Fruit fly (Drosophila melanogaster) whole organism, embryonic: ENCODE results near the gene RpS28a.
A peak's percentile ranks its signal among the peaks of the same experiment; 100 is the strongest.

Experiments
- CG11398 ChIP-seq: fragments of 200-800 bp; sonication (Bioruptor generic); optimal IDR thresholded peaks from 2 replicates; lab custom pipeline; 2016; ENCODE audit warnings: missing biosample characterization, missing genetic modification characterization
- CG11696 ChIP-seq: fragments of 200-800 bp; sonication (Bioruptor generic); IDR thresholded peaks from 2 replicates; pipeline ENCODE4 v1.3.6; 2022; ENCODE audit warnings: missing biosample characterization, missing genetic modification characterization
- CG1233 ChIP-seq: fragments of 200-800 bp; sonication (Bioruptor generic); optimal IDR thresholded peaks from 4 replicates; lab custom pipeline; 2018; ENCODE audit warnings: missing biosample characterization, mild to moderate bottlenecking, missing genetic modification characterization
- CG12744 ChIP-seq: fragments of 200-800 bp; sonication (Bioruptor generic); optimal IDR thresholded peaks from 2 replicates; lab custom pipeline; 2016; ENCODE audit warnings: missing biosample characterization, missing genetic modification characterization
- CG14014 ChIP-seq: fragments of 200-800 bp; sonication (Bioruptor generic); IDR thresholded peaks from 2 replicates; pipeline ENCODE4 v1.3.6; 2022; ENCODE audit warnings: missing biosample characterization, missing genetic modification characterization
- CG15479 ChIP-seq: fragments of 200-800 bp; sonication (Bioruptor generic); optimal IDR thresholded peaks from 3 replicates; lab custom pipeline; 2019; ENCODE audit warnings: missing biosample characterization, mild to moderate bottlenecking, missing genetic modification characterization, moderate library complexity
- CG15601 ChIP-seq: fragments of 200-800 bp; sonication (Bioruptor generic); optimal IDR thresholded peaks from 3 replicates; lab custom pipeline; 2019; ENCODE audit warnings: missing biosample characterization, mild to moderate bottlenecking, missing genetic modification characterization, moderate library complexity
- CG16779 ChIP-seq: fragments of 200-800 bp; sonication (Bioruptor generic); IDR thresholded peaks from 2 replicates; pipeline ENCODE4 v1.3.6; 2022; ENCODE audit warnings: missing biosample characterization, missing genetic modification characterization
- CG17186 ChIP-seq: fragments of 200-800 bp; sonication (Bioruptor generic); optimal IDR thresholded peaks from 3 replicates; lab custom pipeline; 2017; ENCODE audit warnings: missing biosample characterization, missing genetic modification reagents, missing genetic modification characterization
- CG17359 ChIP-seq: fragments of 200-800 bp; sonication (Bioruptor generic); optimal IDR thresholded peaks from 3 replicates; lab custom pipeline; 2018; ENCODE audit warnings: missing biosample characterization, mild to moderate bottlenecking, missing genetic modification characterization, moderate library complexity
- CG17385 ChIP-seq: fragments of 200-800 bp; sonication (Bioruptor generic); optimal IDR thresholded peaks from 3 replicates; lab custom pipeline; 2018; ENCODE audit warnings: missing biosample characterization, mild to moderate bottlenecking, missing genetic modification characterization
- CG18619 ChIP-seq: fragments of 200-800 bp; sonication (Bioruptor generic); optimal IDR thresholded peaks from 3 replicates; lab custom pipeline; 2017; ENCODE audit warnings: missing biosample characterization, mild to moderate bottlenecking, missing genetic modification characterization
- CG2889 ChIP-seq: fragments of 200-800 bp; sonication (Bioruptor generic); IDR thresholded peaks from 3 replicates; pipeline ENCODE4 v1.3.6; 2022; ENCODE audit warnings: missing biosample characterization, missing genetic modification characterization
- CG3163 ChIP-seq: fragments of 200-800 bp; sonication (Bioruptor generic); optimal IDR thresholded peaks from 3 replicates; lab custom pipeline; 2016; ENCODE audit warnings: missing biosample characterization, missing genetic modification characterization
- CG4282 ChIP-seq: fragments of 200-800 bp; sonication (Bioruptor generic); optimal IDR thresholded peaks from 2 replicates; lab custom pipeline; 2016; ENCODE audit warnings: missing biosample characterization, missing genetic modification characterization
- CG4424 ChIP-seq: fragments of 200-800 bp; sonication (Bioruptor generic); optimal IDR thresholded peaks from 3 replicates; lab custom pipeline; 2016; ENCODE audit warnings: missing biosample characterization, missing genetic modification characterization
- CG6254 ChIP-seq: fragments of 200-800 bp; sonication (Bioruptor generic); optimal IDR thresholded peaks from 3 replicates; lab custom pipeline; 2017; ENCODE audit warnings: mild to moderate bottlenecking, missing biosample characterization, missing genetic modification reagents, missing genetic modification characterization
- CG7786 ChIP-seq: fragments of 200-800 bp; sonication (Bioruptor generic); optimal IDR thresholded peaks from 2 replicates; lab custom pipeline; 2016; ENCODE audit warnings: missing biosample characterization, missing genetic modification characterization
- CG7963 ChIP-seq: fragments of 200-800 bp; sonication (Bioruptor generic); IDR thresholded peaks from 3 replicates; pipeline ENCODE4 v1.3.6; 2022; ENCODE audit warnings: missing biosample characterization, missing genetic modification characterization; ENCODE audit not compliant: partially characterized antibody
- CG8924 ChIP-seq: fragments of 200-800 bp; optimal IDR thresholded peaks from 3 replicates; lab custom pipeline; 2019; ENCODE audit warnings: missing biosample characterization, mild to moderate bottlenecking, missing genetic modification characterization, moderate library complexity
- CHES-1-like ChIP-seq: fragments of 200-800 bp; sonication (Bioruptor generic); optimal IDR thresholded peaks from 2 replicates; lab custom pipeline; 2016; ENCODE audit warnings: missing biosample characterization, missing genetic modification characterization
- CrebB ChIP-seq: fragments of 200-800 bp; sonication (Bioruptor generic); optimal IDR thresholded peaks from 3 replicates; lab custom pipeline; 2018; ENCODE audit warnings: missing biosample characterization, mild to moderate bottlenecking, missing genetic modification characterization
- D19B ChIP-seq: fragments of 200-800 bp; sonication (Bioruptor generic); optimal IDR thresholded peaks from 2 replicates; lab custom pipeline; 2017; ENCODE audit warnings: missing biosample characterization, mild to moderate bottlenecking, missing genetic modification characterization
- Doc3 ChIP-seq: fragments of 200-800 bp; sonication (Bioruptor generic); IDR thresholded peaks from 3 replicates; pipeline ENCODE4 v1.3.6; 2022; ENCODE audit warnings: missing biosample characterization, missing genetic modification characterization; ENCODE audit not compliant: partially characterized antibody
- E2f2 ChIP-seq: fragments of 200-800 bp; sonication (Bioruptor generic); IDR thresholded peaks from 2 replicates; pipeline ENCODE4 v1.3.6; 2022; ENCODE audit warnings: missing biosample characterization, missing genetic modification characterization
- H2.0 ChIP-seq: fragments of 200-800 bp; sonication (Bioruptor generic); IDR thresholded peaks from 2 replicates; pipeline ENCODE4 v1.3.6; 2022; ENCODE audit warnings: missing biosample characterization, missing genetic modification characterization
- HLH4C ChIP-seq: fragments of 200-800 bp; sonication (Bioruptor generic); IDR thresholded peaks from 3 replicates; pipeline ENCODE4 v1.3.6; 2022; ENCODE audit warnings: missing biosample characterization, missing genetic modification characterization; ENCODE audit not compliant: partially characterized antibody
- Max ChIP-seq: fragments of 200-800 bp; sonication (Bioruptor generic); optimal IDR thresholded peaks from 2 replicates; lab custom pipeline; 2016; ENCODE audit warnings: missing biosample characterization, mild to moderate bottlenecking, missing genetic modification characterization
- Neu2 ChIP-seq: fragments of 200-800 bp; sonication (Bioruptor generic); optimal IDR thresholded peaks from 3 replicates; lab custom pipeline; 2016; ENCODE audit warnings: missing biosample characterization, missing genetic modification characterization, borderline replicate concordance
- Nf-YB ChIP-seq: fragments of 200-800 bp; sonication (Bioruptor generic); optimal IDR thresholded peaks from 3 replicates; lab custom pipeline; 2019; ENCODE audit warnings: missing biosample characterization, mild to moderate bottlenecking, missing genetic modification characterization, moderate library complexity
- Rfx ChIP-seq: fragments of 200-800 bp; sonication (Bioruptor generic); IDR thresholded peaks from 2 replicates; pipeline ENCODE4 v1.3.6; 2022; ENCODE audit warnings: missing biosample characterization, missing genetic modification characterization
- Xbp1 ChIP-seq: fragments of 200-800 bp; sonication (Bioruptor generic); optimal IDR thresholded peaks from 3 replicates; lab custom pipeline; 2016; ENCODE audit warnings: missing biosample characterization, mild to moderate bottlenecking, missing genetic modification characterization
- YL-1 ChIP-seq: fragments of 200-800 bp; sonication (Bioruptor generic); optimal IDR thresholded peaks from 3 replicates; lab custom pipeline; 2017; ENCODE audit warnings: missing biosample characterization, mild to moderate bottlenecking, missing genetic modification characterization
- ato ChIP-seq: fragments of 200-800 bp; sonication (Bioruptor generic); IDR thresholded peaks from 2 replicates; pipeline ENCODE4 v1.3.6; 2022; ENCODE audit warnings: missing biosample characterization, missing genetic modification characterization; ENCODE audit not compliant: partially characterized antibody
- cad ChIP-seq: fragments of >200 bp; optimal IDR thresholded peaks from 2 replicates; lab custom pipeline; 2017; ENCODE audit warnings: missing biosample characterization, missing genetic modification characterization
- chm ChIP-seq: fragments of 200-800 bp; sonication (Bioruptor generic); IDR thresholded peaks from 2 replicates; pipeline ENCODE4 v1.3.6; 2022; ENCODE audit warnings: missing biosample characterization, missing genetic modification characterization
- corto ChIP-seq: fragments of 200-800 bp; sonication (Bioruptor generic); optimal IDR thresholded peaks from 2 replicates; lab custom pipeline; 2016; ENCODE audit warnings: missing biosample characterization, mild to moderate bottlenecking, missing genetic modification characterization, moderate library complexity
- eyg ChIP-seq: fragments of 200-800 bp; sonication (Bioruptor generic); optimal IDR thresholded peaks from 3 replicates; lab custom pipeline; 2016; ENCODE audit warnings: missing biosample characterization, missing genetic modification characterization
- fd64A ChIP-seq: fragments of 200-800 bp; sonication (Bioruptor generic); optimal IDR thresholded peaks from 3 replicates; lab custom pipeline; 2018; ENCODE audit warnings: missing biosample characterization, mild to moderate bottlenecking, missing genetic modification characterization
- gce ChIP-seq: fragments of 200-800 bp; sonication (Bioruptor generic); IDR thresholded peaks from 3 replicates; pipeline ENCODE4 v1.3.6; 2022; ENCODE audit warnings: missing biosample characterization, missing genetic modification characterization
- grn ChIP-seq: fragments of 200-800 bp; sonication (Bioruptor generic); optimal IDR thresholded peaks from 3 replicates; lab custom pipeline; 2017; ENCODE audit warnings: missing biosample characterization, missing genetic modification characterization
- lmd ChIP-seq: fragments of 200-800 bp; sonication (Bioruptor generic); IDR thresholded peaks from 2 replicates; pipeline ENCODE4 v1.3.6; 2022; ENCODE audit warnings: missing biosample characterization, missing genetic modification characterization
- nerfin-2 ChIP-seq: fragments of 200-800 bp; sonication (Bioruptor generic); IDR thresholded peaks from 2 replicates; pipeline ENCODE4 v1.3.6; 2022; ENCODE audit warnings: missing biosample characterization, missing genetic modification characterization; ENCODE audit not compliant: partially characterized antibody
- org-1 ChIP-seq: fragments of 200-800 bp; sonication (Bioruptor generic); optimal IDR thresholded peaks from 2 replicates; lab custom pipeline; 2017; ENCODE audit warnings: missing biosample characterization, missing genetic modification characterization
- pfk ChIP-seq: fragments of 200-800 bp; sonication (Bioruptor generic); optimal IDR thresholded peaks from 2 replicates; lab custom pipeline; 2018; ENCODE audit warnings: missing biosample characterization, mild to moderate bottlenecking, missing genetic modification characterization, moderate library complexity
- pum ChIP-seq: fragments of 200-800 bp; sonication (Bioruptor generic); optimal IDR thresholded peaks from 2 replicates; lab custom pipeline; 2016; ENCODE audit warnings: missing biosample characterization, missing genetic modification characterization
- repo ChIP-seq: fragments of 200-800 bp; sonication (Bioruptor generic); optimal IDR thresholded peaks from 2 replicates; lab custom pipeline; 2016; ENCODE audit warnings: missing biosample characterization, missing genetic modification characterization
- ro ChIP-seq: fragments of 200-800 bp; sonication (Bioruptor generic); IDR thresholded peaks from 2 replicates; pipeline ENCODE4 v1.3.6; 2022; ENCODE audit warnings: missing biosample characterization, missing genetic modification characterization
- run ChIP-seq: fragments of 200-800 bp; sonication (Bioruptor generic); optimal IDR thresholded peaks from 3 replicates; lab custom pipeline; 2018; ENCODE audit warnings: missing biosample characterization, mild to moderate bottlenecking, missing genetic modification characterization
- stwl ChIP-seq: fragments of 200-800 bp; sonication (Bioruptor generic); optimal IDR thresholded peaks from 3 replicates; lab custom pipeline; 2018; ENCODE audit warnings: missing biosample characterization, mild to moderate bottlenecking, missing genetic modification characterization, moderate library complexity
- usp ChIP-seq: fragments of >200 bp; optimal IDR thresholded peaks from 2 replicates; lab custom pipeline; 2017; ENCODE audit warnings: missing biosample characterization, missing genetic modification characterization

The RpS28a gene

dm6 chr3R:30061154-30061482, 38.7 kb upstream of the RpS28a start (continued):
- TF ChIP-seq CG16779 (GFP tag; lab: Robert Waterston, UW) (0 out of 2 replicates have a peak, but pooled peaks have one; percentile 59), CG18619 (GFP tag; lab: Kevin White, UChicago) (peak; percentile 27), CG14014 (peak; percentile 92), usp (GFP tag; lab: Kevin White, UChicago) (no peak), CG8924 (tag; lab: Kevin White, UChicago) (peak; percentile 91), CG4424 (GFP tag; lab: Kevin White, UChicago) (peak; percentile 93), CG17359 (tag; lab: Kevin White, UChicago) (peak; percentile 98), cad (no peak), CG3163 (peak; percentile 49), stwl (tag; lab: Kevin White, UChicago) (peak; percentile 20), CG4282 (GFP tag; lab: Kevin White, UChicago) (no peak), Doc3 (GFP tag; lab: Robert Waterston, UW) (no peak), CG12744 (GFP tag; lab: Kevin White, UChicago) (peak; percentile 50), CG15601 (tag; lab: Kevin White, UChicago) (peak; percentile 54), CG7786 (GFP tag; lab: Kevin White, UChicago) (peak; percentile 60), grn (GFP tag; lab: Kevin White, UChicago) (peak; percentile 56), E2f2 (peak; percentile 65), Rfx (GFP tag; lab: Robert Waterston, UW) (peak; percentile 83), Nf-YB (peak; percentile 43), ato (GFP tag; lab: Robert Waterston, UW) (no peak), gce (GFP tag; lab: Robert Waterston, UW) (peak; percentile 83), corto (GFP tag; lab: Kevin White, UChicago) (peak; percentile 55), Xbp1 (peak; percentile 79), D19B (GFP tag; lab: Kevin White, UChicago) (peak; percentile 50), CG17186 (GFP tag; lab: Kevin White, UChicago) (peak; percentile 48), CG7963 (GFP tag; lab: Robert Waterston, UW) (no peak), run (peak; percentile 88), Max (GFP tag; lab: Kevin White, UChicago) (peak; percentile 85), fd64A (GFP tag; lab: Kevin White, UChicago) (peak; percentile 84), eyg (GFP tag; lab: Kevin White, UChicago) (peak; percentile 69), CG15479 (GFP tag; lab: Kevin White, UChicago) (no peak), CG17385 (GFP tag; lab: Kevin White, UChicago) (peak; percentile 70), nerfin-2 (GFP tag; lab: Robert Waterston, UW) (no peak), CG11398 (GFP tag; lab: Kevin White, UChicago) (peak; percentile 74), org-1 (peak; percentile 74), HLH4C (GFP tag; lab: Robert Waterston, UW) (no peak), CrebB (tag; lab: Kevin White, UChicago) (no peak), YL-1 (GFP tag; lab: Kevin White, UChicago) (no peak), CHES-1-like (peak; percentile 43), H2.0 (GFP tag; lab: Robert Waterston, UW) (peak; percentile 91), chm (GFP tag; lab: Robert Waterston, UW) (peak; percentile 94), pum (peak; percentile 89), pfk (no peak), CG11696 (GFP tag; lab: Robert Waterston, UW) (peak; percentile 85), repo (GFP tag; lab: Kevin White, UChicago) (peak; percentile 82), CG6254 (peak; percentile 86), lmd (peak; percentile 85), CG2889 (peak; percentile 79; the same call in 2 of the 3 replicates), ro (GFP tag; lab: Robert Waterston, UW) (peak; percentile 38; the same call in 1 of the 2 replicates), CG1233 (peak; percentile 83), Neu2 (GFP tag; lab: Kevin White, UChicago) (no peak)
